Fruit fly (Drosophila melanogaster) whole organism, embryonic: Measurements from ENCODE around the gene eIF3i.

ENCODE experiments used
- Adf1 ChIP-seq: fragments of 200-800 bp; sonication (Bioruptor generic); IDR thresholded peaks from 2 replicates; pipeline ENCODE4 v1.3.6; 2022; ENCODE audit warnings: missing biosample characterization, missing genetic modification characterization
- B-H1 ChIP-seq: fragments of 200-800 bp; sonication (Bioruptor generic); IDR thresholded peaks from 3 replicates; pipeline ENCODE4 v1.3.6; 2022; ENCODE audit warnings: missing biosample characterization, missing genetic modification characterization
- BEAF-32 ChIP-seq: fragments of 200-800 bp; sonication (Bioruptor generic); optimal IDR thresholded peaks from 3 replicates; lab custom pipeline; 2017; ENCODE audit warnings: missing biosample characterization, missing genetic modification characterization, mild to moderate bottlenecking, moderate library complexity, missing genetic modification reagents
- CG10147 ChIP-seq: fragments of 200-800 bp; sonication (Bioruptor generic); optimal IDR thresholded peaks from 2 replicates; lab custom pipeline; 2019; ENCODE audit warnings: missing biosample characterization, mild to moderate bottlenecking, missing genetic modification characterization, moderate library complexity
- CG10321 ChIP-seq: fragments of 200-800 bp; sonication (Bioruptor generic); IDR thresholded peaks from 2 replicates; pipeline ENCODE4 v1.3.6; 2022; ENCODE audit warnings: missing biosample characterization, missing genetic modification characterization
- CG10959 ChIP-seq: fragments of 200-800 bp; sonication (Bioruptor generic); IDR thresholded peaks from 2 replicates; pipeline ENCODE4 v1.3.6; 2022; ENCODE audit warnings: missing biosample characterization, missing genetic modification characterization
- CG11093 ChIP-seq: fragments of 200-800 bp; sonication (Bioruptor generic); IDR thresholded peaks from 3 replicates; pipeline ENCODE4 v1.3.6; 2022; ENCODE audit warnings: missing biosample characterization, missing genetic modification characterization
- CG11247 ChIP-seq: fragments of 200-800 bp; sonication (Bioruptor generic); IDR thresholded peaks from 2 replicates; pipeline ENCODE4 v1.3.6; 2022; ENCODE audit warnings: missing biosample characterization, missing genetic modification characterization
- CG12071 ChIP-seq: fragments of 200-800 bp; sonication (Bioruptor generic); optimal IDR thresholded peaks from 3 replicates; lab custom pipeline; 2018; ENCODE audit warnings: missing biosample characterization, mild to moderate bottlenecking, missing genetic modification characterization
- CG12659 ChIP-seq: fragments of 200-800 bp; sonication (Bioruptor generic); optimal IDR thresholded peaks from 3 replicates; lab custom pipeline; 2017; ENCODE audit warnings: mild to moderate bottlenecking, missing biosample characterization, missing genetic modification reagents, missing genetic modification characterization
- CG13296 ChIP-seq: fragments of 200-800 bp; sonication (Bioruptor generic); optimal IDR thresholded peaks from 3 replicates; lab custom pipeline; 2018; ENCODE audit warnings: missing biosample characterization, mild to moderate bottlenecking, missing genetic modification characterization
- CG14441 ChIP-seq: fragments of 200-800 bp; sonication (Bioruptor generic); IDR thresholded peaks from 2 replicates; pipeline ENCODE4 v1.3.6; 2022; ENCODE audit warnings: missing biosample characterization, missing genetic modification characterization
- CG1529 ChIP-seq: fragments of 200-800 bp; sonication (Bioruptor generic); optimal IDR thresholded peaks from 3 replicates; lab custom pipeline; 2018; ENCODE audit warnings: missing biosample characterization, missing genetic modification characterization
- CG15514 ChIP-seq: fragments of 200-800 bp; sonication (Bioruptor generic); optimal IDR thresholded peaks from 3 replicates; lab custom pipeline; 2017; ENCODE audit warnings: missing biosample characterization, missing genetic modification characterization, mild to moderate bottlenecking, moderate library complexity, missing genetic modification reagents
- CG16863 ChIP-seq: fragments of 200-800 bp; sonication (Bioruptor generic); optimal IDR thresholded peaks from 3 replicates; lab custom pipeline; 2016; ENCODE audit warnings: missing biosample characterization, missing genetic modification characterization
- CG1832 ChIP-seq: fragments of 200-800 bp; sonication (Bioruptor generic); optimal IDR thresholded peaks from 2 replicates; lab custom pipeline; 2017; ENCODE audit warnings: missing biosample characterization, mild to moderate bottlenecking, missing genetic modification characterization, inconsistent platforms
- CG18599 ChIP-seq: fragments of 200-800 bp; sonication (Bioruptor generic); optimal IDR thresholded peaks from 3 replicates; lab custom pipeline; 2017; ENCODE audit warnings: missing biosample characterization, missing genetic modification characterization, mild to moderate bottlenecking, moderate library complexity, missing genetic modification reagents
- CG31224 ChIP-seq: fragments of 200-800 bp; sonication (Bioruptor generic); IDR thresholded peaks from 2 replicates; pipeline ENCODE4 v1.3.6; 2022; ENCODE audit warnings: missing biosample characterization, missing genetic modification characterization
- CG31388 ChIP-seq: fragments of 200-800 bp; sonication (Bioruptor generic); optimal IDR thresholded peaks from 2 replicates; lab custom pipeline; 2016; ENCODE audit warnings: missing biosample characterization, missing genetic modification characterization
- CG3163 ChIP-seq: fragments of 200-800 bp; sonication (Bioruptor generic); optimal IDR thresholded peaks from 3 replicates; lab custom pipeline; 2016; ENCODE audit warnings: missing biosample characterization, missing genetic modification characterization
- CG32772 ChIP-seq: fragments of 200-800 bp; sonication (Bioruptor generic); IDR thresholded peaks from 2 replicates; pipeline ENCODE4 v1.3.6; 2022; ENCODE audit warnings: missing biosample characterization, missing genetic modification characterization
- CG42726 ChIP-seq: fragments of 200-800 bp; sonication (Bioruptor generic); IDR thresholded peaks from 2 replicates; pipeline ENCODE4 v1.3.6; 2022; ENCODE audit warnings: missing biosample characterization, missing genetic modification characterization; ENCODE audit not compliant: partially characterized antibody
- CG4282 ChIP-seq: fragments of 200-800 bp; sonication (Bioruptor generic); optimal IDR thresholded peaks from 2 replicates; lab custom pipeline; 2016; ENCODE audit warnings: missing biosample characterization, missing genetic modification characterization
- CG4424 ChIP-seq: fragments of 200-800 bp; sonication (Bioruptor generic); optimal IDR thresholded peaks from 3 replicates; lab custom pipeline; 2016; ENCODE audit warnings: missing biosample characterization, missing genetic modification characterization
- CG7963 ChIP-seq: fragments of 200-800 bp; sonication (Bioruptor generic); IDR thresholded peaks from 3 replicates; pipeline ENCODE4 v1.3.6; 2022; ENCODE audit warnings: missing biosample characterization, missing genetic modification characterization; ENCODE audit not compliant: partially characterized antibody
- CG8281 ChIP-seq: fragments of 200-800 bp; sonication (Bioruptor generic); optimal IDR thresholded peaks from 2 replicates; lab custom pipeline; 2018; ENCODE audit warnings: missing biosample characterization, mild to moderate bottlenecking, missing genetic modification characterization, moderate library complexity
- CG8290 ChIP-seq, 3 experiments: fragments of 200-800 bp; sonication (Bioruptor generic); optimal IDR thresholded peaks; 2 replicates each; lab custom pipeline; 2016 to 2019; ENCODE audit warnings: missing biosample characterization in 3 of 3, missing genetic modification characterization in 3 of 3, mild to moderate bottlenecking in 2 of 3, moderate library complexity in 1 of 3
- D19A ChIP-seq: fragments of 200-800 bp; optimal IDR thresholded peaks from 3 replicates; lab custom pipeline; 2019; ENCODE audit warnings: missing biosample characterization, mild to moderate bottlenecking, missing genetic modification characterization, moderate library complexity
- HLH4C ChIP-seq: fragments of 200-800 bp; sonication (Bioruptor generic); IDR thresholded peaks from 3 replicates; pipeline ENCODE4 v1.3.6; 2022; ENCODE audit warnings: missing biosample characterization, missing genetic modification characterization; ENCODE audit not compliant: partially characterized antibody
- Scr ChIP-seq: fragments of 200-800 bp; sonication (Bioruptor generic); IDR thresholded peaks from 2 replicates; pipeline ENCODE4 v1.3.6; 2022; ENCODE audit warnings: missing biosample characterization, missing genetic modification characterization; ENCODE audit not compliant: partially characterized antibody
- ab ChIP-seq: fragments of 200-800 bp; sonication (Bioruptor generic); optimal IDR thresholded peaks from 2 replicates; lab custom pipeline; 2016; ENCODE audit warnings: missing biosample characterization, missing genetic modification characterization
- aop ChIP-seq: fragments of 200-800 bp; sonication (Bioruptor generic); IDR thresholded peaks from 2 replicates; pipeline ENCODE4 v1.3.6; 2022; ENCODE audit warnings: missing biosample characterization, missing genetic modification characterization
- az2 ChIP-seq: fragments of 200-800 bp; sonication (Bioruptor generic); optimal IDR thresholded peaks from 3 replicates; lab custom pipeline; 2016; ENCODE audit warnings: missing biosample characterization, missing genetic modification characterization
- cad ChIP-seq: fragments of >200 bp; optimal IDR thresholded peaks from 2 replicates; lab custom pipeline; 2017; ENCODE audit warnings: missing biosample characterization, missing genetic modification characterization
- cato ChIP-seq: fragments of 200-800 bp; sonication (Bioruptor generic); optimal IDR thresholded peaks from 2 replicates; lab custom pipeline; 2016; ENCODE audit warnings: missing biosample characterization, missing genetic modification characterization, borderline replicate concordance
- corto ChIP-seq: fragments of 200-800 bp; sonication (Bioruptor generic); optimal IDR thresholded peaks from 2 replicates; lab custom pipeline; 2016; ENCODE audit warnings: missing biosample characterization, mild to moderate bottlenecking, missing genetic modification characterization, moderate library complexity
- crc ChIP-seq: fragments of 200-800 bp; sonication (Bioruptor generic); optimal IDR thresholded peaks from 2 replicates; lab custom pipeline; 2016; ENCODE audit warnings: missing biosample characterization, missing genetic modification characterization
- danr ChIP-seq: fragments of 200-800 bp; sonication (Bioruptor generic); IDR thresholded peaks from 2 replicates; pipeline ENCODE4 v1.3.6; 2022; ENCODE audit warnings: missing biosample characterization, missing genetic modification characterization
- eve ChIP-seq, 2 experiments: fragments of >200 bp; optimal IDR thresholded peaks; 2 replicates each; lab custom pipeline; 2017; ENCODE audit warnings: missing biosample characterization in 2 of 2, missing genetic modification characterization in 2 of 2
- grau ChIP-seq: fragments of 200-800 bp; optimal IDR thresholded peaks from 3 replicates; lab custom pipeline; 2019; ENCODE audit warnings: missing biosample characterization, mild to moderate bottlenecking, missing genetic modification characterization, moderate library complexity
- gsb ChIP-seq: fragments of 200-800 bp; sonication (Bioruptor generic); IDR thresholded peaks from 2 replicates; pipeline ENCODE4 v1.3.6; 2022; ENCODE audit warnings: missing biosample characterization, missing genetic modification characterization
- knrl ChIP-seq: fragments of 200-800 bp; sonication (Bioruptor generic); IDR thresholded peaks from 3 replicates; pipeline ENCODE4 v1.3.6; 2022; ENCODE audit warnings: missing biosample characterization, missing genetic modification characterization; ENCODE audit not compliant: partially characterized antibody
- lmd ChIP-seq: fragments of 200-800 bp; sonication (Bioruptor generic); IDR thresholded peaks from 2 replicates; pipeline ENCODE4 v1.3.6; 2022; ENCODE audit warnings: missing biosample characterization, missing genetic modification characterization
- sima ChIP-seq: fragments of 200-800 bp; sonication (Bioruptor generic); optimal IDR thresholded peaks from 2 replicates; lab custom pipeline; 2016; ENCODE audit warnings: missing biosample characterization, missing genetic modification characterization
- sqz ChIP-seq: fragments of 200-800 bp; sonication (Bioruptor generic); optimal IDR thresholded peaks from 3 replicates; lab custom pipeline; 2018; ENCODE audit warnings: missing biosample characterization, mild to moderate bottlenecking, missing genetic modification characterization
- stwl ChIP-seq: fragments of 200-800 bp; sonication (Bioruptor generic); optimal IDR thresholded peaks from 3 replicates; lab custom pipeline; 2018; ENCODE audit warnings: missing biosample characterization, mild to moderate bottlenecking, missing genetic modification characterization, moderate library complexity
- unc-4 ChIP-seq: fragments of 200-800 bp; sonication (Bioruptor generic); IDR thresholded peaks from 2 replicates; pipeline ENCODE4 v1.3.6; 2022; ENCODE audit warnings: missing biosample characterization, missing genetic modification characterization; ENCODE audit not compliant: partially characterized antibody
- vnd ChIP-seq: fragments of 200-800 bp; sonication (Bioruptor generic); IDR thresholded peaks from 3 replicates; pipeline ENCODE4 v1.3.6; 2022; ENCODE audit warnings: missing biosample characterization, missing genetic modification characterization; ENCODE audit not compliant: partially characterized antibody
- zen2 ChIP-seq: fragments of 200-800 bp; sonication (Bioruptor generic); IDR thresholded peaks from 3 replicates; pipeline ENCODE4 v1.3.6; 2022; ENCODE audit warnings: missing biosample characterization, missing genetic modification characterization; ENCODE audit not compliant: partially characterized antibody

eIF3i gene

DNA sequence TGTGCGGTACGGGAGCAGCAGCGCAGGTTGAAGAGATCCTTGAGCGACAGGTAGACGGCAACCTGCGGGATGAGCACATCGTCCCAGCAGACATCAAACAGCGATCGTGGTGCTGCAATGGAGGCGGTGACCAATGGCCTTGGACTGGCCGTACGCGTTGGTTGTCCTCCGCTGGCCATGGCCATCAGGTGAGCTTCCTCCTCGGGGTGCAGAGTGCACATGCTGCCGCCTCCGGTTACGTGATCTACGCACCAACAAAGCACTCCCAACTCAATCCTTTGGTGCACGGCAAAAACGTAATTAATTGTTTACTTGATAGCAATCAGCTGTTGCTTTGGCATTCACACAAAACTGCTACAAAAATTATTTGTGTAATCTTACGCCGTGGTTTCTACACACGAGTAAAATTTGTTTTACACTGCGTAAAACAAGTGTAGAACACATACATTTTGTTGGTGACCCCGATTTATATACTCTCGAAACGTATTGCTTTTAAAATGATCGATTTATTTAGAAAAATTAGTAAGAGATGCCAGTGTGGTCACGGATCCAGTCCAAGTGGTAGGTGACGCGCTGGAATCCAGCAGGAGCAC lies 18.0 kb downstream of the eIF3i start, which contains the start of gene jet (continued):
- TF ChIP-seq unc-4 (GFP tag; lab: Robert Waterston, UW), result no peak
- no peak for TF ChIP-seq corto (GFP tag; lab: Kevin White, UChicago)
- TF ChIP-seq vnd, result peak; percentile 43; the same call in 1 of the 3 replicates
- no peak for TF ChIP-seq aop (GFP tag; lab: Robert Waterston, UW)
- no peak for TF ChIP-seq CG8290 (GFP tag; optimal IDR thresholded peaks at IDR 0.05; lab: Kevin White, UChicago)
- TF ChIP-seq CG8290 (tag; optimal IDR thresholded peaks at IDR 0.05; lab: Kevin White, UChicago), result no peak
- no peak for TF ChIP-seq eve (GFP tag; optimal IDR thresholded peaks at IDR 0.05; lab: Kevin White, UChicago)
- TF ChIP-seq zen2 (GFP tag; lab: Robert Waterston, UW), result no peak
- peak; percentile 49 for TF ChIP-seq stwl (tag; lab: Kevin White, UChicago)
- no peak for TF ChIP-seq az2 (GFP tag; lab: Kevin White, UChicago)
- TF ChIP-seq grau (tag; lab: Kevin White, UChicago), result no peak
- TF ChIP-seq CG18599 (GFP tag; lab: Kevin White, UChicago), result no peak
- TF ChIP-seq BEAF-32 (GFP tag; lab: Kevin White, UChicago), result peak; percentile 24
- no peak for TF ChIP-seq cato (GFP tag; lab: Kevin White, UChicago)
- no peak for TF ChIP-seq CG8281 (tag; lab: Kevin White, UChicago)
- TF ChIP-seq danr (GFP tag; lab: Robert Waterston, UW), result no peak
- TF ChIP-seq CG10959 (GFP tag; lab: Robert Waterston, UW), result no peak
- no peak for TF ChIP-seq CG16863
- no peak for TF ChIP-seq CG12659 (GFP tag; lab: Kevin White, UChicago)
- peak; percentile 63 for TF ChIP-seq knrl (GFP tag; lab: Robert Waterston, UW)
- no peak for TF ChIP-seq CG4282 (GFP tag; lab: Kevin White, UChicago)
- peak; percentile 55; the same call in 1 of the 3 replicates for TF ChIP-seq CG7963 (GFP tag; lab: Robert Waterston, UW)
- no peak for TF ChIP-seq gsb
- no peak for TF ChIP-seq B-H1
- no peak for TF ChIP-seq CG31388 (GFP tag; lab: Kevin White, UChicago)
- no peak for TF ChIP-seq cad (GFP tag; lab: Kevin White, UChicago)
- no peak for TF ChIP-seq CG14441
- no peak for TF ChIP-seq CG3163 (GFP tag; lab: Kevin White, UChicago)
- TF ChIP-seq sqz (GFP tag; lab: Kevin White, UChicago), result no peak
- TF ChIP-seq CG4424 (GFP tag; lab: Kevin White, UChicago), result no peak
- no peak for TF ChIP-seq CG32772 (GFP tag; lab: Robert Waterston, UW)
- no peak for TF ChIP-seq crc (GFP tag; lab: Kevin White, UChicago)
- peak; percentile 24; the same call in 1 of the 2 replicates for TF ChIP-seq Scr (GFP tag; lab: Robert Waterston, UW)
- 0 out of 2 replicates have a peak, but pooled peaks have one; percentile 5 for TF ChIP-seq lmd
- TF ChIP-seq HLH4C (GFP tag; lab: Robert Waterston, UW), result peak; percentile 55; the same call in 1 of the 3 replicates
- TF ChIP-seq CG10147 (GFP tag; lab: Kevin White, UChicago), result no peak
- no peak for TF ChIP-seq CG11247 (GFP tag; lab: Robert Waterston, UW)
- no peak for TF ChIP-seq CG12071 (GFP tag; lab: Kevin White, UChicago)
- no peak for TF ChIP-seq D19A
- no peak for TF ChIP-seq CG10321 (GFP tag; lab: Robert Waterston, UW)
- TF ChIP-seq CG15514 (GFP tag; lab: Kevin White, UChicago), result no peak
- TF ChIP-seq CG1529 (GFP tag; lab: Kevin White, UChicago), result no peak
- TF ChIP-seq CG42726 (GFP tag; lab: Robert Waterston, UW), result peak; percentile 63
- no peak for TF ChIP-seq CG1832 (GFP tag; lab: Kevin White, UChicago)
- no peak for TF ChIP-seq CG31224
- TF ChIP-seq CG11093, result no peak
- TF ChIP-seq CG13296 (GFP tag; lab: Kevin White, UChicago), result no peak
- no peak for TF ChIP-seq ab (GFP tag; lab: Kevin White, UChicago)
- TF ChIP-seq sima (GFP tag; lab: Kevin White, UChicago), result no peak
- no peak for TF ChIP-seq Adf1
